Fruit fly (Drosophila melanogaster): ENCODE data around the gene CG11601.

CG11601 gene

dm6 chr2L:283071-283482, at the start of gene CG11601 (continued):
- TF ChIP-seq ind (GFP tag; optimal IDR thresholded peaks at IDR 0.05) (peak; percentile 18), BEAF-32 (GFP tag; optimal IDR thresholded peaks at IDR 0.05) (peak; percentile 40), CG31388 (GFP tag; optimal IDR thresholded peaks at IDR 0.05) (no peak), CG17359 (tag; optimal IDR thresholded peaks at IDR 0.05) (peak; percentile 20), CG15011 (GFP tag; optimal IDR thresholded peaks at IDR 0.05) (no peak), gcm (GFP tag; optimal IDR thresholded peaks at IDR 0.05) (no peak), CG10274 (GFP tag; optimal IDR thresholded peaks at IDR 0.05) (no peak), Ets65A (GFP tag) (peak; percentile 80), NfI (GFP tag; optimal IDR thresholded peaks at IDR 0.05) (peak; percentile 28), CG7839 (tag; optimal IDR thresholded peaks at IDR 0.05) (no peak), danr (GFP tag; IDR thresholded peaks at IDR 0.05) (0 out of 2 replicates have a peak, but pooled peaks have one; percentile 11), psq (GFP tag; optimal IDR thresholded peaks at IDR 0.05) (peak; percentile 44), gsb-n (tag; optimal IDR thresholded peaks at IDR 0.05) (no peak), bbx (GFP tag; IDR thresholded peaks at IDR 0.05; ENCODE audit: partially characterized antibody) (peak; percentile 33; the same call in 1 of the 2 replicates), ara (GFP tag; IDR thresholded peaks at IDR 0.05) (0 out of 2 replicates have a peak, but pooled peaks have one; percentile 5), Rfx (GFP tag; IDR thresholded peaks at IDR 0.05) (peak; percentile 78), jigr1 (GFP tag; IDR thresholded peaks at IDR 0.05) (no peak), klu (GFP tag; IDR thresholded peaks at IDR 0.05) (no peak), esg (GFP tag; conservative IDR thresholded peaks at IDR 0.05) (no peak), CHES-1-like (GFP tag; optimal IDR thresholded peaks at IDR 0.05) (peak; percentile 2), tio (GFP tag; optimal IDR thresholded peaks at IDR 0.05) (no peak), CG12155 (GFP tag; optimal IDR thresholded peaks at IDR 0.05) (no peak), CG2116 (GFP tag; optimal IDR thresholded peaks at IDR 0.05) (peak; percentile 52), maf-S (GFP tag; optimal IDR thresholded peaks at IDR 0.05) (peak; percentile 33), H2.0 (GFP tag; IDR thresholded peaks at IDR 0.05) (no peak), zen2 (GFP tag; IDR thresholded peaks at IDR 0.05; ENCODE audit: partially characterized antibody) (no peak), CG13424 (tag; optimal IDR thresholded peaks at IDR 0.05) (peak; percentile 58), CG3847 (GFP tag; IDR thresholded peaks at IDR 0.05) (peak; percentile 43; the same call in 1 of the 2 replicates), mirr (GFP tag; optimal IDR thresholded peaks at IDR 0.05) (no peak), CG30403 (GFP tag; optimal IDR thresholded peaks at IDR 0.05) (peak; percentile 59), row (GFP tag; IDR thresholded peaks at IDR 0.05) (peak; percentile 83), Eip74EF (GFP tag; optimal IDR thresholded peaks at IDR 0.05) (peak in 1 of 2 experiments; percentile 57), pnt (GFP tag; optimal IDR thresholded peaks at IDR 0.05) (peak; percentile 0), lmd (GFP tag; IDR thresholded peaks at IDR 0.05) (peak; percentile 41; the same call in 1 of the 2 replicates), her (GFP tag; optimal IDR thresholded peaks at IDR 0.05) (peak; percentile 52), CG2120 (GFP tag; optimal IDR thresholded peaks at IDR 0.05) (peak; percentile 60), crp (GFP tag; optimal IDR thresholded peaks at IDR 0.05) (peak; percentile 42 to 91), B-H2 (GFP tag; optimal IDR thresholded peaks at IDR 0.05) (peak; percentile 30), PHDP (tag; optimal IDR thresholded peaks at IDR 0.05) (peak; percentile 47), Doc2 (GFP tag; IDR thresholded peaks at IDR 0.05) (0 out of 2 replicates have a peak, but pooled peaks have one; percentile 25), Fer1 (GFP tag; optimal IDR thresholded peaks at IDR 0.05) (peak; percentile 29), CG1792 (GFP tag; optimal IDR thresholded peaks at IDR 0.05) (peak; percentile 70), wdn (GFP tag; IDR thresholded peaks at IDR 0.05) (no peak), HLHmδ (GFP tag; optimal IDR thresholded peaks at IDR 0.05) (no peak), bab2 (GFP tag; optimal IDR thresholded peaks at IDR 0.05) (no peak), dpn (GFP tag; optimal IDR thresholded peaks at IDR 0.05) (peak in 1 of 2 experiments; percentile 29), CkIIα-i1 (GFP tag; IDR thresholded peaks at IDR 0.05) (no peak), gem (tag; optimal IDR thresholded peaks at IDR 0.05) (no peak), CG34422 (GFP tag; IDR thresholded peaks at IDR 0.05) (peak; percentile 52; the same call in 1 of the 3 replicates), CG14710 (tag; optimal IDR thresholded peaks at IDR 0.05) (peak; percentile 37), Spps (tag; optimal IDR thresholded peaks at IDR 0.05) (no peak)

Data from whole organism, embryonic.